Worm (Caenorhabditis elegans): ENCODE results near the gene txt-14.
A peak's percentile ranks its signal among the peaks of the same experiment; 100 is the strongest.

- TF ChIP-seq skn-1 (tag; optimal IDR thresholded peaks at IDR 0.05) (no peak), nhr-85 (tag) (no peak), mdl-1 (tag; optimal IDR thresholded peaks at IDR 0.05) (peak in 1 of 2 experiments; percentile 46), ets-5 (GFP tag; IDR thresholded peaks at IDR 0.05) (no peak), hlh-17 (GFP tag; optimal IDR thresholded peaks at IDR 0.05; ENCODE audit: borderline replicate concordance) (no peak), snpc-4 (tag; optimal IDR thresholded peaks at IDR 0.05) (peak; percentile 3), ceh-90 (tag; optimal IDR thresholded peaks at IDR 0.05) (no peak), ztf-11 (tag; optimal IDR thresholded peaks at IDR 0.05) (no peak), lin-15B (tag; optimal IDR thresholded peaks at IDR 0.05) (no peak), unc-62 (GFP tag; optimal IDR thresholded peaks at IDR 0.05) (no peak), sup-37 (GFP tag; optimal IDR thresholded peaks at IDR 0.05) (no peak)
Measured at ce11 chrV:18581393-18582113, 905 bp upstream of the txt-14 start.
